Worm (Caenorhabditis elegans): ENCODE measurements around the gene D1046.2.

The D1046.2 gene

DNA sequence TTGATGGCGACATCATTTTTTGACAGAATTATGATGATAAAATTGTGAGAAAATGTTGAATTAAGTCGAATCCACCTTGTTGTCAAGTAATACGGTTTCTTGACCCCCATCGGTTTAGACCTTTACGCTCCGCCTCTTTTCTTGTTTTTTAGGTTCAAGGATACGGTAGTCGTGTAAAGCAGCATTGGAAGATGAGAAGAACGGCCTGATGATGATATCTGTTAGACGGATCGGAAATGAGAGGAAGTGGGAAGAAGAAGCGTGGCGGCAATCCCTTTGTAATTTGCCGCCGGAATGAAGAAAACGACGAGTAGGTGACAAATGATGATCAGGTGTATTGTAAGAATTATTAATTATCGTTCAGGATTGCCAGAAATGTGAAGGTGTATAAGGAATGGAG, 46.1 kb downstream of the D1046.2 start, which contains the start of gene npax-4:
TSS of gene npax-4 (minus strand) at position 101 of the 400 bp plus-strand sequence.
- TF ChIP-seq tbx-2 (tag; optimal IDR thresholded peaks at IDR 0.05): no peak
- no peak for TF ChIP-seq lsy-12 (tag; optimal IDR thresholded peaks at IDR 0.05)
- no peak for TF ChIP-seq fkh-2 (tag; optimal IDR thresholded peaks at IDR 0.05)
- TF ChIP-seq egl-27 (tag; optimal IDR thresholded peaks at IDR 0.05): no peak
- no peak for TF ChIP-seq sea-2 (GFP tag; optimal IDR thresholded peaks at IDR 0.05)
- TF ChIP-seq nhr-43 (tag; optimal IDR thresholded peaks at IDR 0.05; ENCODE audit: poor library complexity, severe bottlenecking): no peak
- TF ChIP-seq egl-5 (tag; optimal IDR thresholded peaks at IDR 0.05): no peak
- TF ChIP-seq elt-2 (tag; optimal IDR thresholded peaks at IDR 0.05): no peak
